Worm (Caenorhabditis elegans) whole organism, late embryonic: ENCODE results near the gene bath-24.

ENCODE experiments used
- K09A11.1 ChIP-seq: sonication (generic microtip); optimal IDR thresholded peaks from 2 replicates; lab custom pipeline; 2017; ENCODE audit warnings: antibody characterized with exemption, mild to moderate bottlenecking, missing genetic modification characterization, missing compliant biosample characterization; ENCODE audit not compliant: insufficient read depth
- T23F11.4 ChIP-seq: fragments of 200-800 bp; sonication (Bioruptor generic); optimal IDR thresholded peaks from 2 replicates; lab custom pipeline; 2018; ENCODE audit warnings: mild to moderate bottlenecking, missing genetic modification characterization, missing compliant biosample characterization
- ahr-1 ChIP-seq: sonication (generic microtip); optimal IDR thresholded peaks from 2 replicates; lab custom pipeline; 2016; ENCODE audit warnings: missing genetic modification characterization, missing compliant biosample characterization
- ama-1 ChIP-seq: fragments of 150-350 bp; optimal IDR thresholded peaks from 2 replicates; lab custom pipeline; 2014
- ceh-14 ChIP-seq: sonication (generic microtip); optimal IDR thresholded peaks from 2 replicates; lab custom pipeline; 2016; ENCODE audit warnings: missing genotype, missing genetic modification characterization, missing compliant biosample characterization
- ceh-18 ChIP-seq: sonication (generic microtip); optimal IDR thresholded peaks from 2 replicates; lab custom pipeline; 2016; ENCODE audit warnings: missing genetic modification characterization, missing compliant biosample characterization
- ceh-19 ChIP-seq: fragments of 200-800 bp; sonication (Bioruptor generic); optimal IDR thresholded peaks from 2 replicates; lab custom pipeline; 2018; ENCODE audit warnings: mild to moderate bottlenecking, missing genetic modification characterization, missing compliant biosample characterization
- ceh-30 ChIP-seq: fragments of 150-350 bp; optimal IDR thresholded peaks from 2 replicates; lab custom pipeline; 2014; ENCODE audit warnings: missing biosample characterization, missing genetic modification characterization
- ceh-31 ChIP-seq: sonication (generic microtip); optimal IDR thresholded peaks from 2 replicates; lab custom pipeline; 2016; ENCODE audit warnings: missing genetic modification characterization, missing compliant biosample characterization
- ceh-34 ChIP-seq: sonication (generic microtip); optimal IDR thresholded peaks from 2 replicates; lab custom pipeline; 2016; ENCODE audit warnings: mild to moderate bottlenecking, missing genetic modification characterization, missing compliant biosample characterization
- ceh-45 ChIP-seq: fragments of 200-800 bp; sonication (Bioruptor generic); IDR thresholded peaks from 2 replicates; pipeline ENCODE4 v1.3.6; 2022; ENCODE audit warnings: missing genetic modification reagents, missing genetic modification characterization, missing compliant biosample characterization
- ceh-6 ChIP-seq: fragments of 200-800 bp; sonication (Bioruptor generic); optimal IDR thresholded peaks from 2 replicates; lab custom pipeline; 2018; ENCODE audit warnings: mild to moderate bottlenecking, missing genetic modification characterization, missing compliant biosample characterization
- che-1 ChIP-seq: sonication (generic microtip); optimal IDR thresholded peaks from 2 replicates; lab custom pipeline; 2016; ENCODE audit warnings: mild to moderate bottlenecking, missing genetic modification characterization, missing compliant biosample characterization
- dmd-4 ChIP-seq: sonication (generic microtip); optimal IDR thresholded peaks from 2 replicates; lab custom pipeline; 2016; ENCODE audit warnings: borderline replicate concordance, missing genetic modification characterization, missing compliant biosample characterization
- dve-1 ChIP-seq: sonication (generic microtip); optimal IDR thresholded peaks from 2 replicates; lab custom pipeline; 2017; ENCODE audit warnings: antibody characterized with exemption, mild to moderate bottlenecking, missing genetic modification characterization, missing compliant biosample characterization
- elt-2 ChIP-seq: sonication (generic microtip); optimal IDR thresholded peaks from 2 replicates; lab custom pipeline; 2016; ENCODE audit warnings: missing genetic modification reagents, missing genetic modification characterization, missing compliant biosample characterization
- elt-4 ChIP-seq: sonication (generic microtip); optimal IDR thresholded peaks from 2 replicates; lab custom pipeline; 2016; ENCODE audit warnings: missing genetic modification characterization, missing compliant biosample characterization
- fax-1 ChIP-seq: sonication (generic microtip); optimal IDR thresholded peaks from 2 replicates; lab custom pipeline; 2016; ENCODE audit warnings: missing genotype, missing genetic modification characterization, missing compliant biosample characterization
- fkh-10 ChIP-seq: fragments of 150-350 bp; optimal IDR thresholded peaks from 2 replicates; lab custom pipeline; 2014; ENCODE audit warnings: missing biosample characterization, missing genetic modification reagents, missing genetic modification characterization
- fkh-6 ChIP-seq: sonication (generic microtip); optimal IDR thresholded peaks from 2 replicates; lab custom pipeline; 2016; ENCODE audit warnings: missing genetic modification characterization, missing compliant biosample characterization
- hlh-13 ChIP-seq: fragments of 200-800 bp; sonication (Bioruptor generic); optimal IDR thresholded peaks from 2 replicates; lab custom pipeline; 2018; ENCODE audit warnings: mild to moderate bottlenecking, missing genetic modification characterization, missing compliant biosample characterization
- lim-6 ChIP-seq: sonication (generic microtip); optimal IDR thresholded peaks from 2 replicates; lab custom pipeline; 2016; ENCODE audit warnings: missing genetic modification characterization, missing compliant biosample characterization
- mec-3 ChIP-seq: sonication (generic microtip); optimal IDR thresholded peaks from 2 replicates; lab custom pipeline; 2016; ENCODE audit warnings: borderline replicate concordance, missing genetic modification characterization, missing compliant biosample characterization
- nfya-1 ChIP-seq: sonication (generic microtip); optimal IDR thresholded peaks from 2 replicates; lab custom pipeline; 2017; ENCODE audit warnings: missing genetic modification characterization, mild to moderate bottlenecking, missing compliant biosample characterization, antibody characterized with exemption, moderate library complexity
- nhr-11 ChIP-seq: fragments of 150-350 bp; optimal IDR thresholded peaks from 2 replicates; lab custom pipeline; 2014; ENCODE audit warnings: missing biosample characterization, missing genetic modification characterization
- odd-2 ChIP-seq: sonication (generic microtip); optimal IDR thresholded peaks from 2 replicates; lab custom pipeline; 2017; ENCODE audit warnings: antibody characterized with exemption, mild to moderate bottlenecking, missing genetic modification characterization, missing compliant biosample characterization
- pag-3 ChIP-seq: sonication (generic microtip); optimal IDR thresholded peaks from 2 replicates; lab custom pipeline; 2016; ENCODE audit warnings: missing compliant biosample characterization, missing genetic modification characterization, borderline replicate concordance
- pha-2 ChIP-seq: sonication (generic microtip); optimal IDR thresholded peaks from 2 replicates; lab custom pipeline; 2017; ENCODE audit warnings: mild to moderate bottlenecking, missing genetic modification characterization, missing compliant biosample characterization
- sdc-2 ChIP-seq: sonication (generic microtip); optimal IDR thresholded peaks from 2 replicates; lab custom pipeline; 2016; ENCODE audit warnings: missing genotype, missing genetic modification characterization, missing compliant biosample characterization
- sox-2 ChIP-seq: fragments of 200-800 bp; sonication (Bioruptor generic); IDR thresholded peaks from 2 replicates; pipeline ENCODE4 v1.3.6; 2022; ENCODE audit warnings: missing genetic modification reagents, missing genetic modification characterization, missing compliant biosample characterization
- sox-4 ChIP-seq: sonication (generic microtip); optimal IDR thresholded peaks from 2 replicates; lab custom pipeline; 2017; ENCODE audit warnings: mild to moderate bottlenecking, missing genetic modification characterization, inconsistent platforms, missing compliant biosample characterization
- syd-9 ChIP-seq: sonication (generic microtip); optimal IDR thresholded peaks from 2 replicates; lab custom pipeline; 2016; ENCODE audit warnings: mild to moderate bottlenecking, missing genetic modification characterization, moderate library complexity, missing compliant biosample characterization
- ttx-3 ChIP-seq: sonication (generic microtip); optimal IDR thresholded peaks from 2 replicates; lab custom pipeline; 2016; ENCODE audit warnings: missing genetic modification reagents, missing genetic modification characterization, missing compliant biosample characterization
- unc-86 ChIP-seq: sonication (generic microtip); optimal IDR thresholded peaks from 2 replicates; lab custom pipeline; 2016; ENCODE audit warnings: missing genetic modification characterization, missing compliant biosample characterization
- ztf-16 ChIP-seq: sonication (generic microtip); optimal IDR thresholded peaks from 2 replicates; lab custom pipeline; 2017; ENCODE audit warnings: missing genetic modification characterization, missing compliant biosample characterization

Gene bath-24

ce11 chrII:2083726-2084179 is 38.3 kb upstream of the bath-24 start, which contains the start of the genes T16A1.5 and fbxc-49:
Gene T16A1.5 (minus strand): TSS chrII:2083826.
Gene fbxc-49 (plus strand): TSS chrII:2084129.
- TF ChIP-seq ceh-19 (GFP tag; lab: Kevin White, UChicago): no peak
- no peak for TF ChIP-seq hlh-13 (GFP tag; lab: Kevin White, UChicago)
- no peak for TF ChIP-seq dmd-4 (tag; lab: Kevin White, UChicago)
- no peak for TF ChIP-seq fkh-6 (tag; lab: Kevin White, UChicago)
- TF ChIP-seq sdc-2: no peak
- no peak for TF ChIP-seq ceh-6 (GFP tag; lab: Kevin White, UChicago)
- TF ChIP-seq elt-4 (tag; lab: Kevin White, UChicago): no peak
- TF ChIP-seq pha-2 (tag; lab: Kevin White, UChicago): no peak
- no peak for TF ChIP-seq ceh-14
- TF ChIP-seq ama-1 (lab: Kevin White, UChicago): no peak
- TF ChIP-seq ceh-30: no peak
- no peak for TF ChIP-seq T23F11.4
- no peak for TF ChIP-seq fax-1
- no peak for TF ChIP-seq sox-4 (tag; lab: Kevin White, UChicago)
- TF ChIP-seq ceh-34: no peak
- no peak for TF ChIP-seq odd-2 (tag; lab: Kevin White, UChicago)
- TF ChIP-seq ceh-18 (tag; lab: Kevin White, UChicago): no peak
- no peak for TF ChIP-seq sox-2 (GFP tag; lab: Robert Waterston, UW)
- TF ChIP-seq nhr-11 (tag; lab: Kevin White, UChicago): no peak

ce11 chrII:2081257-2081656 is 35.9 kb upstream of the bath-24 start, which contains the start of gene T16A1.4:
Gene T16A1.4 (plus strand): TSS chrII:2081557.
- no peak for TF ChIP-seq ceh-45 (GFP tag; lab: Robert Waterston, UW)
- TF ChIP-seq unc-86 (tag; lab: Kevin White, UChicago): no peak
- no peak for TF ChIP-seq fkh-10
- TF ChIP-seq ceh-19 (GFP tag; lab: Kevin White, UChicago): no peak
- TF ChIP-seq K09A11.1 (tag; lab: Kevin White, UChicago): no peak
- no peak for TF ChIP-seq ttx-3 (tag; lab: Kevin White, UChicago)
- no peak for TF ChIP-seq pha-2 (tag; lab: Kevin White, UChicago)
- no peak for TF ChIP-seq ceh-31 (tag; lab: Kevin White, UChicago)

DNA sequence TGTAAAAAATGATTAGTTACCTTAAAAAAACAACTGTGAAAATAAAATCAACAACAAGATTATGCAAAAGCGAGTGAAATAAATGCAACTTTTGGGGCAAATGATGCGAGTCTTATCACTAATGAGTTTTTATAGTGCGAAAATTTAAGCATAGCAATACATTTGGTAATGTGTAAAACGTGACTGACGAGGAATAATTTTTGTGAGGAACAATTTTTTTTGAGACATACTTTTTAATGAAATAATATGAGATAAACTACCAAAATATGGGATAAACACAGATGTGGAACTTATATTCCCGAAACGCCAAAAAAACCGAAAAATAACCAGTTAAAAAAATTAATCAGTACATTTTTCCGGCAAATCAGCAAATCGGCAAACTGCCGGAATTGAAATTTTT is 35.0 kb upstream of the bath-24 start, which contains the start of gene F07E5.9:
TSS of gene F07E5.9 (minus strand) at position 101 of the 400 bp plus-strand sequence.
- TF ChIP-seq pag-3 (tag; lab: Kevin White, UChicago) (no peak), elt-2 (tag; lab: Kevin White, UChicago) (no peak), pha-2 (tag; lab: Kevin White, UChicago) (no peak), che-1 (tag; lab: Kevin White, UChicago) (no peak), fax-1 (no peak), ceh-45 (GFP tag; lab: Robert Waterston, UW) (no peak), syd-9 (no peak), dve-1 (no peak), nfya-1 (no peak), mec-3 (tag; lab: Kevin White, UChicago) (no peak), ztf-16 (tag; lab: Kevin White, UChicago) (no peak)

DNA sequence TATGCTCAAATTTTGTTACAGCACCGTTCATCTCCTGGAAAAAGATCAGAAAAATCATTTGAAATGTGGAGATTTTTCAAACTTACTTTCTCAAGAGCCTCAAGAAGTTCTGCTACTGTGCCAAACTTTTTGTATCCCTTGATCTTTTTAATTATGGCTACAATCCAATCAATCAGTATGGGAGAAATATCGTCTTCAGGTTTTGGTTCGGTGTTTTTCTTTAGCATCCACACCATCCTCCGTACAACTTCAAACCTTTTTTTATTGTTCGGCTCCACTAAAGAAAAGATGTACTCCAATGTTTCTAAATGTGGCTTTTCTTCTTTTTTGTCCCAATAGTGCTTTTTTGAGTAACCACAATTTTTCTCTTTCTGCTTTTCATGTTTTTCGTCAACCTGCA is 31.1 kb upstream of the bath-24 start:
- TF ChIP-seq ahr-1 (tag; lab: Kevin White, UChicago) (no peak), mec-3 (tag; lab: Kevin White, UChicago) (no peak), ceh-31 (tag; lab: Kevin White, UChicago) (no peak), lim-6 (no peak), syd-9 (no peak), fkh-10 (no peak)
